Worm (Caenorhabditis elegans) whole organism, L4/young adult: ENCODE data around the gene R10H10.3.

Source experiments
- W03F9.2 ChIP-seq: fragments of 150-350 bp; optimal IDR thresholded peaks from 2 replicates; lab custom pipeline; 2014; ENCODE audit warnings: missing biosample characterization, missing genetic modification characterization
- dao-5 ChIP-seq: sonication (generic microtip); optimal IDR thresholded peaks from 2 replicates; lab custom pipeline; 2016; ENCODE audit warnings: missing genotype, missing genetic modification characterization, moderate library complexity, missing compliant biosample characterization
- him-1 ChIP-seq: sonication (generic microtip); optimal IDR thresholded peaks from 2 replicates; lab custom pipeline; 2016; ENCODE audit warnings: missing genotype, missing genetic modification reagents, missing genetic modification characterization, missing compliant biosample characterization

Gene R10H10.3

DNA sequence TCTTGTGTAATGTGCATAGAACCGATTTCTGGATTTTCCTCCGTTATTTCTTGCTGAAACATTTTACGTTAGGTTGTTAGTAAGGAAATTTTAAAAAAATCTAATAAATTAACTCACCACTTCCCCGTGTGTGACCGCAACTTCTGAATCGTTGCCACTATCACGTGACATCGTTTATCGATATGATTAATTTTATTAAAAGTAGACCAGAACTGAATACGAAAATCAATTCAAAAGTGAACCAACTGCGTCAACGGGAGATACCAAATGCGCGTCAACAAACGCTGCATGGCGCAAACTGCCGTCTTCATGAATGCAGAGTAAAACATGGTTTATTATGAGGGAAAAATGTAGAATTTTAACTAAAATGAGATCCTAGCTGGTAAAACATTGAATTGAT is 22.3 kb upstream of the R10H10.3 start, which contains the start of gene sir-2.1:
TSS of gene sir-2.1 (minus strand) at position 212 of the 400 bp plus-strand sequence.
- TF ChIP-seq dao-5 (tag; lab: Kevin White, UChicago), result no peak
- TF ChIP-seq him-1, result no peak
- TF ChIP-seq W03F9.2 (tag; lab: Kevin White, UChicago), result no peak

DNA sequence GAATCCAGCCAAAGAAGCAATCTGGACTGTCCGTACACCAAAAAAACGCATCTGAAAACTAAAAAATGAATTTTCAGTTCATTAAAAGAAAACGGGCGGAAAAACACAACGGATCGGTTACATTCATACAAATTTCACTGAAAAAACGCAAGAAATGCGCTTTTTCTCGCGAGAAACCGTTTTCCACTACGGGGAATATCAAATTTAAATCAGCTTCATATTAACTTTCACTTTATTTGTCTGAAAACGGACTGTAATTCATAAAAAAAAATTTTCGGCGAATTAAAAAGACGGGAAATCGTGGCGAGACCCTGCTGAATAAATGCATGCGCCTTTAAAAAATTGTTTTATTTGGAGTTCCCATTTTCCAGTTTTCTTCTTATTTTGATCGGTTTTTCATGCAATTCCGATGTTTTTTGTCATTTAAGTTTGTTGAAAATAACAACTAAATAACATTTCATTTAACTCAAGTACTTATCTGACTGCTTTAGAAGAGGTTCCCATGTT is 20.5 kb upstream of the R10H10.3 start, which contains the start of gene pges-2:
TSS of gene pges-2 (minus strand) at position 51 of the 507 bp plus-strand sequence.
- TF ChIP-seq W03F9.2 (tag; lab: Kevin White, UChicago) (peak; percentile 44), him-1 (no peak)

- no peak for TF ChIP-seq dao-5 (tag; lab: Kevin White, UChicago)
- TF ChIP-seq him-1, result no peak
- no peak for TF ChIP-seq W03F9.2 (tag; lab: Kevin White, UChicago)
Observed at ce11 chrIV:10368326-10368725, 20.0 kb upstream of the R10H10.3 start, which contains the start of gene iars-1. Gene iars-1, plus strand, starts transcription at chrIV:10368601.

DNA sequence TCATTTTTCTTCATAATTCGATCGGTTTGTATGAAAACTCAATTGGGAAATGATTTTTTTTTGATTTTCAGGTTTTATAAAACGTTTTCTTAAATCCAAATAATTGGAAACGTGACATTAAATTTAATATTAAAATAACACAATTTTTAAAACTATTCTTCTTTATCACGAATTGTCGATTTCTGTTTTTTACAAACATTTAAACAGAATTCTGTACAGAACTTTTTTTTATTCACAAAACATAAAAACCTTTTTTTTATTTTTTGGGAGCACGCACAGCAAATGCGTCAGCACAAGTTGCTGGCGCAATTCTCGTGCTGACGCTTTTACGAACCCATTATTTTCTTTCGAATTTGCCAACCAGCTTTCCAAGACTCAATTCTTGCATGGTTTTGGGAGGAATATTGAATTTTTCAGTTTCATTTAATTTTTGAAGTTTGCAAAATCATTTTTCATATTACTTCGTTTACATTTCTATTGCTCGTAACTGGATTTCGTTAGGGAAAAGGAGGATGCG is 14.5 kb upstream of the R10H10.3 start, which contains the start of gene mpz-5:
TSS of gene mpz-5 (minus strand) at position 51 of the 517 bp plus-strand sequence.
- TF ChIP-seq him-1 (no peak), W03F9.2 (tag; lab: Kevin White, UChicago) (peak; percentile 86)

DNA sequence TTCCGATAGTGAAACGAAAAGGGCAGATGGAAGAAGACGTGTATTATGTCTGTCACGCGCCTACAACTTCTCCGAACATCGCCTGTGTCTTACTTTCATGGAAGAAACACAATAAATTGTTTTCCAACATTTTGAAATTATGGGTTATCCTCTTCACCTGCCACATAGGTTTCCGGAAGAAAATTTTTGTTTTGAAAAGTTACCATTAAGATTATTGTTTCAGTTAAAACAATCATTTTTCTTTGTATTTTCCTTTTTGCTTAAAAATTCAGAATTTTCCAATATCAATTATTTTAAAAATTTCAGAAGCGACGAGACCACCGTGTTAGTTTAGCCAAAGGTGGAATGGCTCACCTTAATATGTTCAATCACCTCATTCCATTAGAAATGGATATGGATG is 13.7 kb upstream of the R10H10.3 start, which contains the start of gene mask-1:
TSS of gene mask-1 (plus strand) at position 301 of the 400 bp plus-strand sequence.
- TF ChIP-seq W03F9.2 (tag; lab: Kevin White, UChicago), result no peak
- TF ChIP-seq dao-5 (tag; lab: Kevin White, UChicago), result no peak
- no peak for TF ChIP-seq him-1

DNA sequence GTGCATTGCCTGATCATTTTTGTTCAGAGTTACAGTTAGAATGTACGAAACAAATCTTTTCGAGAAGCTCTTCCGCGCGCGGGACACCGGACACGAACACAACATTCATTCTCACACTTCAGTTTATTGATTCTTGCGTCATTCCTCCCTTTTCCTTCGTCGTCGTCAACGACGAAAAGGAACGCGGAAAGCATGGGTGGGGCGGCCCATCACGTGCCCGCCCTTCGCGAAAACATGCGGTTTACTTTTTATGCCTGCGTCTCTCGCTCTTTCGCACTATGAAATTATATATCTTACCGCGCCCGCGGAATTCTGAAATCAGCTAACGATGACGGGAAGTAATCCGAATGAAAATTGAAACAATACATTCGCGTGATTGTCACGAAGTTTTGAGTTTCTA is 7.7 kb upstream of the R10H10.3 start:
- TF ChIP-seq dao-5 (tag; lab: Kevin White, UChicago) (no peak), W03F9.2 (tag; lab: Kevin White, UChicago) (no peak), him-1 (no peak)

DNA sequence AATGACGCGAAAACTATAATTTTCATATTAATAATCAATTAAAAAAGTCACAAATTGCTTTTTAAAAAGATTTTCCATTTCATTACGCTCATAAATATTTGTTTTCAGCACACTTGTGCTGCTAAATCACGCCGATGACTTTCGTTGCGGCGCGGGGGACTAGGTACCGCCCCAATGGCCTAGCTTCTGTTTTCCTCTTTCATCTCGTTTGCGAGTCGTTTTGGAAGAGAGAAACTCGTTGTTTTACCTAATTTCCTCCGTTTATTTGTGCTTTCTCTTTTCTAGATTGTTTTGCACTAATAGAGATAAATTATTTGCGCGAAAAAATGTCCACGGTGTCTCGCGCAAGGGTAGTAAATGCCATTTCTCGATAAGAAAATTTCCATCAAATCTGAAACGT is 7.3 kb upstream of the R10H10.3 start:
- TF ChIP-seq dao-5 (tag; lab: Kevin White, UChicago) (no peak), him-1 (no peak), W03F9.2 (tag; lab: Kevin White, UChicago) (no peak)

DNA sequence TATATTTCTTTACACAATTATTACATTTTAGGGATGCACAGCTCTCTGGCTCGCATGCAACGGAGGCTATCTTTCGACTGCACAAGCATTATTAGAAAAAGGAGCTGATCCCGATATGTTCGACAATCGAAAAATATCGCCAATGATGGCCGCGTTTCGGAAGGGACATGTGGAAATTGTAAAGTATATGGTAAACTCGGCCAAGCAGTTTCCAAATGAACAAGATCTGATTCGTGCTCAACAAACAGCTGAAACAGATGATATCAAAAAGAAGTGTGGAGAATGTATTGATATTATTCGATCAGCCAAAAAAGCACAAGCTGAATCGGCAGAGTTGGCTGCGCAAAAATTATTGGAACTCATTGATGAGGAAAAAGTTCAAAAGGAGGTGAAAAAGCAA is 5.4 kb upstream of the R10H10.3 start:
- TF ChIP-seq W03F9.2 (tag; lab: Kevin White, UChicago) (no peak), him-1 (no peak), dao-5 (tag; lab: Kevin White, UChicago) (no peak)

DNA sequence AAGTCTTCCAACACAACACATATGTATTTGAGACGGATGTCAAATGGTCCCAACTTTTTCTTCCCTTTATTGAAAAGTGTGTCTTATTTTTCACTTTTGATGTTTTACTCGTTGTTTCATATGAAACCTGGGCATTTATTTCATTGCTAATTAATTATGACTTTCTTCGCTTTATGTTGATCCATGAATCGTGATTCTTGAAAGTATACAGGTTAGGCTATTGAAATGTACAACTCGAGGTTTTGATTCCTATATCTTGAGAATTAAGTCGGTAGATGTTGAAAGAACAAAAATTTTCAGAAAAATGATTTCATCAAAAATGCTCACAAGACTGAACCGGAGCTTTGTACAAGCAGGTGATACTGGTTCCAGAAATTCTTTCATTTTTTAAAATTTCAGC is 1.2 kb upstream of the R10H10.3 start, which contains the start of gene nfu-1:
TSS of gene nfu-1 (plus strand) at position 301 of the 400 bp plus-strand sequence.
- TF ChIP-seq W03F9.2 (tag; lab: Kevin White, UChicago), result no peak
- TF ChIP-seq him-1, result no peak
- no peak for TF ChIP-seq dao-5 (tag; lab: Kevin White, UChicago)

ce11 chrIV:10391827-10392226 is 3.5 kb downstream of the R10H10.3 start, which contains the start of gene spe-26:
Gene spe-26, minus strand, starts transcription at chrIV:10391927.
- TF ChIP-seq him-1 (no peak), dao-5 (tag; lab: Kevin White, UChicago) (no peak), W03F9.2 (tag; lab: Kevin White, UChicago) (no peak)

DNA sequence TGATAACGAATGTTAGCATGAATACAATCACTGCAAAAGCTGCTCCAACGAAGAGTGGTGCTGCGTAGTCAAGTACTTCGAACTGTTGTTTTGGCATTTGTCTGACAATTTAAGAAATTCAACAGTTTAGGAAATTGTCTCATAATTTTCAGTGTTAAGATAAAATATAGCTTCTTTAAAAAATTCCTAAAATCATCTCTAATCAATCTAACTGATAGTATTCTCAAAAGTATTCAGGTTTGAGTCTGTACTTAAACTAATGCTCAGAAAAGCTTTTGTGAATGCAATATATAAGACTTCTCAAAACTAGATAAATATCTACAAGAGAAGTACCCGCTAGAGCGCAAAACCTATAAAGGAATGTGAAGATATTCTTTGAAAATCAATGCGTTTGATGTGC is 6.6 kb downstream of the R10H10.3 start, which contains the start of gene R10H10.4:
TSS of gene R10H10.4 (minus strand) at position 101 of the 400 bp plus-strand sequence.
- no peak for TF ChIP-seq dao-5 (tag; lab: Kevin White, UChicago)
- TF ChIP-seq W03F9.2 (tag; lab: Kevin White, UChicago), result no peak
- TF ChIP-seq him-1, result no peak

- TF ChIP-seq him-1 (peak; percentile 1), W03F9.2 (tag; lab: Kevin White, UChicago) (no peak)
Observed at ce11 chrIV:10396827-10397226, 8.5 kb downstream of the R10H10.3 start.

DNA sequence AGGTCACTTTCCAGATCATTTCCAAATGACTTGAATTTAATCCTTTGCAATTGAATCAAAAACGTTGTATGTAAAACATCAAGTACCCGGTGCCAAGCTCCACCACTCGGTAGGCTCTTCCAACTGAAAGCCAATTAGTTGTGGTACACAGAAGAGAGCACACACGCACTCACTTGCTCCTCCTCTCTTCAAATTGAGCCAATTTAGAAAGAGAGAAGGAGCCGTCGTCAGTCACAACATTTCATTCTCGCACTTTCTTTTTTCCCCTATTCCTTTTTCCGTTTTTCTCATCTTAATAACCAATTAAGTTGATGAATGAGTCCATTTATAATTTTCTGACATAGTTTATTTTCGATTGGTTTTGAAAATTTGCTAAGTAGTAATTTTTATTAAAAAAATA is 9.9 kb downstream of the R10H10.3 start:
- TF ChIP-seq W03F9.2 (tag; lab: Kevin White, UChicago), result no peak
- TF ChIP-seq him-1, result no peak
- no peak for TF ChIP-seq dao-5 (tag; lab: Kevin White, UChicago)

- no peak for TF ChIP-seq dao-5 (tag; lab: Kevin White, UChicago)
- peak; percentile 80 for TF ChIP-seq him-1
Observed at ce11 chrIV:10403193-10404058, 15.1 kb downstream of the R10H10.3 start, which contains the start of gene gpa-7. Gene gpa-7, plus strand, starts transcription at chrIV:10404008.
